Worm (Caenorhabditis elegans) whole organism, L3 larva: ENCODE results near the gene C44E12.1.

Experiments
- ZK546.5 ChIP-seq: sonication (generic microtip); optimal IDR thresholded peaks from 2 replicates; lab custom pipeline; 2017; ENCODE audit warnings: missing biosample characterization, missing genetic modification characterization
- aly-2 ChIP-seq: fragments of 150-350 bp; optimal IDR thresholded peaks from 2 replicates; lab custom pipeline; 2014; ENCODE audit warnings: missing biosample characterization, missing genetic modification characterization
- ama-1 ChIP-seq: fragments of 150-350 bp; optimal IDR thresholded peaks from 2 replicates; lab custom pipeline; 2018
- ceh-16 ChIP-seq: sonication (generic microtip); optimal IDR thresholded peaks from 2 replicates; lab custom pipeline; 2017; ENCODE audit warnings: missing biosample characterization, missing genetic modification characterization
- ceh-28 ChIP-seq: fragments of 150-350 bp; optimal IDR thresholded peaks from 2 replicates; lab custom pipeline; 2014; ENCODE audit warnings: missing biosample characterization, missing genetic modification reagents, missing genetic modification characterization
- ceh-82 ChIP-seq: fragments of 150-350 bp; optimal IDR thresholded peaks from 2 replicates; lab custom pipeline; 2014; ENCODE audit warnings: missing biosample characterization, missing genetic modification characterization
- ceh-9 ChIP-seq: sonication (generic microtip); optimal IDR thresholded peaks from 2 replicates; lab custom pipeline; 2018; ENCODE audit warnings: missing biosample characterization, missing genetic modification characterization
- daf-12 ChIP-seq: fragments of 150-350 bp; optimal IDR thresholded peaks from 2 replicates; lab custom pipeline; 2014; ENCODE audit warnings: missing biosample characterization, missing genetic modification reagents, missing genetic modification characterization
- egl-5 ChIP-seq: fragments of 150-350 bp; optimal IDR thresholded peaks from 2 replicates; lab custom pipeline; 2017; ENCODE audit warnings: missing biosample characterization, missing genetic modification reagents, missing genetic modification characterization, inconsistent platforms
- elt-2 ChIP-seq: sonication (generic microtip); optimal IDR thresholded peaks from 2 replicates; lab custom pipeline; 2016; ENCODE audit warnings: missing genetic modification reagents, mild to moderate bottlenecking, missing genetic modification characterization, missing compliant biosample characterization
- eor-1 ChIP-seq, 2 experiments: fragments of 150-350 bp; optimal IDR thresholded peaks; 2 replicates each; lab custom pipeline; 2014 to 2018; ENCODE audit warnings: missing biosample characterization in 2 of 2, missing genetic modification characterization in 2 of 2
- fkh-10 ChIP-seq: sonication (generic microtip); optimal IDR thresholded peaks from 2 replicates; lab custom pipeline; 2017; ENCODE audit warnings: missing biosample characterization, missing genetic modification reagents, missing genetic modification characterization
- fos-1 ChIP-seq: fragments of 150-350 bp; optimal IDR thresholded peaks from 2 replicates; lab custom pipeline; 2014; ENCODE audit warnings: missing biosample characterization, missing genetic modification characterization
- hmg-11 ChIP-seq: sonication (generic microtip); optimal IDR thresholded peaks from 2 replicates; lab custom pipeline; 2016; ENCODE audit warnings: missing genetic modification characterization, missing compliant biosample characterization
- jun-1 ChIP-seq: fragments of 150-350 bp; optimal IDR thresholded peaks from 2 replicates; lab custom pipeline; 2014; ENCODE audit warnings: missing biosample characterization, missing genetic modification reagents, missing genetic modification characterization
- lin-15B ChIP-seq: fragments of 150-350 bp; optimal IDR thresholded peaks from 2 replicates; lab custom pipeline; 2014; ENCODE audit warnings: missing biosample characterization, missing genetic modification characterization
- lin-39 ChIP-seq: fragments of 150-350 bp; optimal IDR thresholded peaks from 2 replicates; lab custom pipeline; 2018; ENCODE audit warnings: missing biosample characterization, missing genetic modification reagents, missing genetic modification characterization
- lsy-12 ChIP-seq: sonication (generic microtip); optimal IDR thresholded peaks from 2 replicates; lab custom pipeline; 2016; ENCODE audit warnings: mild to moderate bottlenecking, missing genetic modification characterization, missing compliant biosample characterization
- mdl-1 ChIP-seq: fragments of 150-350 bp; optimal IDR thresholded peaks from 2 replicates; lab custom pipeline; 2014; ENCODE audit warnings: missing biosample characterization, missing genetic modification characterization
- nfya-1 ChIP-seq: sonication (generic microtip); optimal IDR thresholded peaks from 2 replicates; lab custom pipeline; 2017; ENCODE audit warnings: missing genetic modification characterization, mild to moderate bottlenecking, missing compliant biosample characterization, antibody characterized with exemption, moderate library complexity; ENCODE audit not compliant: insufficient read depth
- nhr-11 ChIP-seq: fragments of 150-350 bp; optimal IDR thresholded peaks from 2 replicates; lab custom pipeline; 2014; ENCODE audit warnings: missing biosample characterization, missing genetic modification characterization
- nhr-12 ChIP-seq: fragments of 150-350 bp; optimal IDR thresholded peaks from 2 replicates; lab custom pipeline; 2014; ENCODE audit warnings: missing biosample characterization, missing genetic modification characterization
- nhr-43 ChIP-seq: sonication (generic microtip); optimal IDR thresholded peaks from 2 replicates; lab custom pipeline; 2016; ENCODE audit warnings: mild to moderate bottlenecking, missing genetic modification characterization, missing compliant biosample characterization; ENCODE audit not compliant: poor library complexity, severe bottlenecking
- pha-4 ChIP-seq: fragments of 150-350 bp; optimal IDR thresholded peaks from 2 replicates; lab custom pipeline; 2014; ENCODE audit warnings: missing biosample characterization, missing genetic modification reagents, missing genetic modification characterization
- pqm-1 ChIP-seq: fragments of 150-350 bp; optimal IDR thresholded peaks from 2 replicates; lab custom pipeline; 2017; ENCODE audit warnings: missing biosample characterization, missing genetic modification characterization, inconsistent platforms
- sea-2 ChIP-seq: fragments of 150-350 bp; sonication (generic microtip); optimal IDR thresholded peaks from 4 replicates; lab custom pipeline; 2014; ENCODE audit warnings: missing biosample characterization, missing genetic modification reagents, missing genetic modification characterization
- skn-1 ChIP-seq: fragments of 150-350 bp; optimal IDR thresholded peaks from 2 replicates; lab custom pipeline; 2014; ENCODE audit warnings: missing biosample characterization, missing genetic modification characterization
- zag-1 ChIP-seq: fragments of 150-350 bp; optimal IDR thresholded peaks from 2 replicates; lab custom pipeline; 2014; ENCODE audit warnings: missing biosample characterization, missing genetic modification characterization
- ztf-11 ChIP-seq: fragments of 150-350 bp; optimal IDR thresholded peaks from 2 replicates; lab custom pipeline; 2014; ENCODE audit warnings: missing biosample characterization, missing genetic modification characterization
- ztf-4 ChIP-seq: fragments of 150-350 bp; optimal IDR thresholded peaks from 2 replicates; lab custom pipeline; 2014; ENCODE audit warnings: missing biosample characterization, missing genetic modification characterization

The C44E12.1 gene

ce11 chrX:7558928-7559455 lies 37.7 kb upstream of the C44E12.1 start, which contains the start of the genes PDB1.1 and F08C6.5:
TSS of gene PDB1.1 (minus strand) at chrX:7559085.
TSS of gene F08C6.5 (plus strand) at chrX:7559405.
- TF ChIP-seq eor-1 (tag; optimal IDR thresholded peaks at IDR 0.05; lab: Kevin White, UChicago): no peak
- TF ChIP-seq ztf-11 (tag; lab: Kevin White, UChicago): no peak
- no peak for TF ChIP-seq ceh-9
- no peak for TF ChIP-seq zag-1
- TF ChIP-seq elt-2 (tag; lab: Kevin White, UChicago): peak; percentile 82
- peak; percentile 37 for TF ChIP-seq jun-1 (tag; lab: Kevin White, UChicago)
- TF ChIP-seq pqm-1 (tag; lab: Kevin White, UChicago): peak; percentile 31
- TF ChIP-seq nhr-11 (tag; lab: Kevin White, UChicago): no peak
- no peak for TF ChIP-seq ceh-16 (tag; lab: Kevin White, UChicago)
- TF ChIP-seq pha-4: peak; percentile 39
- no peak for TF ChIP-seq hmg-11 (tag; lab: Kevin White, UChicago)
- no peak for TF ChIP-seq fkh-10 (GFP tag; lab: Kevin White, UChicago)

ce11 chrX:7561972-7562371 lies 34.8 kb upstream of the C44E12.1 start:
- peak; percentile 32 for TF ChIP-seq elt-2 (tag; lab: Kevin White, UChicago)
- no peak for TF ChIP-seq egl-5 (tag; lab: Kevin White, UChicago)

ce11 chrX:7562625-7563024 lies 34.1 kb upstream of the C44E12.1 start, which contains the start of gene sto-1:
TSS of gene sto-1 (plus strand) at chrX:7562824.
- no peak for TF ChIP-seq pha-4
- TF ChIP-seq aly-2 (tag; lab: Kevin White, UChicago): no peak
- no peak for TF ChIP-seq ceh-82
- TF ChIP-seq elt-2 (tag; lab: Kevin White, UChicago): no peak
- TF ChIP-seq mdl-1: no peak
- TF ChIP-seq lsy-12 (tag; lab: Kevin White, UChicago): no peak
- TF ChIP-seq daf-12: no peak
- no peak for TF ChIP-seq nhr-43 (tag; lab: Kevin White, UChicago)
- no peak for TF ChIP-seq zag-1
- no peak for TF ChIP-seq nhr-11 (tag; lab: Kevin White, UChicago)
- no peak for TF ChIP-seq fos-1 (tag; lab: Kevin White, UChicago)
- no peak for TF ChIP-seq ZK546.5 (tag; lab: Kevin White, UChicago)
- no peak for TF ChIP-seq lin-15B (tag; lab: Kevin White, UChicago)
- TF ChIP-seq nhr-12 (tag; lab: Kevin White, UChicago): no peak
- no peak for TF ChIP-seq sea-2 (GFP tag; lab: Kevin White, UChicago)
- no peak for TF ChIP-seq skn-1
- TF ChIP-seq ama-1 (lab: Kevin White, UChicago): no peak
- TF ChIP-seq hmg-11 (tag; lab: Kevin White, UChicago): no peak

ce11 chrX:7563425-7563824 lies 33.3 kb upstream of the C44E12.1 start:
- TF ChIP-seq ama-1 (lab: Kevin White, UChicago) (no peak), nhr-11 (tag; lab: Kevin White, UChicago) (no peak), ztf-4 (no peak), mdl-1 (no peak), fos-1 (tag; lab: Kevin White, UChicago) (no peak), elt-2 (tag; lab: Kevin White, UChicago) (no peak), pha-4 (no peak), ceh-82 (no peak), ceh-28 (tag; lab: Kevin White, UChicago) (no peak), lsy-12 (tag; lab: Kevin White, UChicago) (no peak)
- TF ChIP-seq, all 47 proteins: peak for 0

- TF ChIP-seq ztf-11 (tag; lab: Kevin White, UChicago) (no peak), egl-5 (tag; lab: Kevin White, UChicago) (peak; percentile 43), lin-15B (tag; lab: Kevin White, UChicago) (no peak), eor-1 (tag; optimal IDR thresholded peaks at IDR 0.05; lab: Kevin White, UChicago) (no peak), nfya-1 (peak; percentile 36), hmg-11 (tag; lab: Kevin White, UChicago) (no peak), pha-4 (peak; percentile 29), lin-39 (peak; percentile 65)
These were observed 31.7 kb upstream of the C44E12.1 start, which contains the start of gene vps-52 for ce11 chrX:7565005-7565404. TSS of gene vps-52 (plus strand) at chrX:7565323.
